Fruit fly (Drosophila melanogaster) whole organism, prepupa: ENCODE measurements around the gene Irbp.

Experiments used
- Blimp-1 ChIP-seq: fragments of 200-800 bp; sonication (Bioruptor generic); optimal IDR thresholded peaks from 3 replicates; lab custom pipeline; 2017; ENCODE audit warnings: missing biosample characterization, missing genetic modification characterization, mild to moderate bottlenecking, moderate library complexity, missing genetic modification reagents
- CG11294 ChIP-seq: fragments of 200-800 bp; sonication (Bioruptor generic); IDR thresholded peaks from 2 replicates; pipeline ENCODE4 v1.3.6; 2022; ENCODE audit warnings: missing biosample characterization, missing genetic modification characterization
- CG6163 ChIP-seq: fragments of 200-800 bp; sonication (Bioruptor generic); IDR thresholded peaks from 3 replicates; pipeline ENCODE4 v1.3.6; 2022; ENCODE audit warnings: missing biosample characterization, missing genetic modification characterization
- CG8119 ChIP-seq: fragments of 200-800 bp; sonication (Bioruptor generic); IDR thresholded peaks from 3 replicates; pipeline ENCODE4 v1.3.6; 2022; ENCODE audit warnings: missing biosample characterization, missing genetic modification characterization
- CG8319 ChIP-seq: fragments of 200-800 bp; sonication (Bioruptor generic); optimal IDR thresholded peaks from 3 replicates; lab custom pipeline; 2016; ENCODE audit warnings: missing biosample characterization, missing genetic modification characterization
- Hr38 ChIP-seq: sonication (Bioruptor generic); optimal IDR thresholded peaks from 2 replicates; lab custom pipeline; 2016; ENCODE audit warnings: missing biosample characterization, missing genetic modification characterization
- Hr4 ChIP-seq: fragments of 200-800 bp; sonication (Bioruptor generic); optimal IDR thresholded peaks from 3 replicates; lab custom pipeline; 2016; ENCODE audit warnings: missing biosample characterization, missing genetic modification characterization
- Lpt ChIP-seq: fragments of 200-800 bp; sonication (Bioruptor generic); optimal IDR thresholded peaks from 3 replicates; lab custom pipeline; 2016; ENCODE audit warnings: missing biosample characterization, missing genetic modification characterization
- OdsH ChIP-seq: fragments of 200-800 bp; sonication (Bioruptor generic); optimal IDR thresholded peaks from 3 replicates; lab custom pipeline; 2016; ENCODE audit warnings: missing biosample characterization, missing genetic modification characterization
- lz ChIP-seq: fragments of 200-800 bp; sonication (Bioruptor generic); optimal IDR thresholded peaks from 3 replicates; lab custom pipeline; 2016; ENCODE audit warnings: missing biosample characterization, missing genetic modification characterization
- salr ChIP-seq, 2 experiments: fragments of 200-800 bp; sonication (Bioruptor generic); optimal IDR thresholded peaks; 3 replicates each; lab custom pipeline; 2016 to 2018; ENCODE audit warnings: missing biosample characterization in 2 of 2, missing genetic modification characterization in 2 of 2, mild to moderate bottlenecking in 1 of 2

dm6 chr3R:11366315-11366714, 43.5 kb upstream of the Irbp start:
- no peak for TF ChIP-seq CG11294
- TF ChIP-seq lz (GFP tag; lab: Kevin White, UChicago) = no peak
- no peak for TF ChIP-seq Hr38 (GFP tag; lab: Kevin White, UChicago)
- no peak for TF ChIP-seq Lpt
- TF ChIP-seq OdsH = no peak
- no peak for TF ChIP-seq Blimp-1 (GFP tag; lab: Kevin White, UChicago)
- TF ChIP-seq CG6163 (GFP tag; lab: Robert Waterston, UW) = no peak
- TF ChIP-seq salr (GFP tag; optimal IDR thresholded peaks at IDR 0.05; lab: Kevin White, UChicago) = no peak
- TF ChIP-seq Hr4 (GFP tag; lab: Kevin White, UChicago) = no peak
- no peak for TF ChIP-seq CG8319 (GFP tag; lab: Kevin White, UChicago)
- no peak for TF ChIP-seq CG8119
